Worm (Caenorhabditis elegans) whole organism, L1 larva: ENCODE data around the gene gst-1.

Experiments
- F16B12.6 ChIP-seq: fragments of 150-350 bp; optimal IDR thresholded peaks from 2 replicates; lab custom pipeline; 2014; ENCODE audit warnings: missing biosample characterization, missing genetic modification characterization
- Y116A8C.19 ChIP-seq: sonication (generic microtip); optimal IDR thresholded peaks from 2 replicates; lab custom pipeline; 2016; ENCODE audit warnings: missing compliant biosample characterization, missing genetic modification characterization, borderline replicate concordance
- aly-2 ChIP-seq: fragments of 150-350 bp; optimal IDR thresholded peaks from 2 replicates; lab custom pipeline; 2014; ENCODE audit warnings: missing biosample characterization, missing genetic modification characterization
- ama-1 ChIP-seq: fragments of 150-350 bp; optimal IDR thresholded peaks from 2 replicates; lab custom pipeline; 2014
- blmp-1 ChIP-seq: fragments of 150-350 bp; optimal IDR thresholded peaks from 2 replicates; lab custom pipeline; 2014; ENCODE audit warnings: missing biosample characterization, missing genetic modification characterization
- ceh-63 ChIP-seq: fragments of 200-800 bp; sonication (Bioruptor generic); optimal IDR thresholded peaks from 2 replicates; lab custom pipeline; 2018; ENCODE audit warnings: mild to moderate bottlenecking, missing genetic modification characterization, missing compliant biosample characterization
- ceh-82 ChIP-seq, 3 experiments: fragments of 150-350 bp in 1 of 3; sonication (generic microtip) in 2 of 3; optimal IDR thresholded peaks; 2 replicates each; lab custom pipeline; 2014 to 2017; ENCODE audit warnings: missing biosample characterization in 3 of 3, missing genetic modification characterization in 3 of 3
- ceh-88 ChIP-seq: fragments of 200-800 bp; sonication (Bioruptor generic); IDR thresholded peaks from 2 replicates; pipeline ENCODE4 v1.3.6; 2022; ENCODE audit warnings: missing genetic modification characterization, missing compliant biosample characterization
- ceh-90 ChIP-seq: sonication (generic microtip); optimal IDR thresholded peaks from 2 replicates; lab custom pipeline; 2016; ENCODE audit warnings: missing genetic modification characterization, missing compliant biosample characterization
- ces-1 ChIP-seq: fragments of 150-350 bp; optimal IDR thresholded peaks from 2 replicates; lab custom pipeline; 2014; ENCODE audit warnings: missing biosample characterization, missing genetic modification reagents, missing genetic modification characterization
- dpl-1 ChIP-seq, 3 experiments: fragments of 150-350 bp in 2 of 3; sonication (generic microtip) in 1 of 3; optimal IDR thresholded peaks; 2 replicates each; lab custom pipeline; 2014 to 2017; ENCODE audit warnings: missing biosample characterization in 3 of 3, missing genetic modification characterization in 3 of 3, missing genetic modification reagents in 3 of 3
- egl-13 ChIP-seq: sonication (generic microtip); optimal IDR thresholded peaks from 2 replicates; lab custom pipeline; 2016; ENCODE audit warnings: missing genotype, missing genetic modification reagents, missing genetic modification characterization, missing compliant biosample characterization
- egl-27 ChIP-seq, 2 experiments: fragments of 150-350 bp in 1 of 2; sonication (generic microtip); optimal IDR thresholded peaks; 3 replicates each; lab custom pipeline; 2017 to 2018; ENCODE audit warnings: missing biosample characterization in 2 of 2, missing genetic modification characterization in 2 of 2, missing genetic modification reagents in 2 of 2
- fkh-10 ChIP-seq: sonication (generic microtip); optimal IDR thresholded peaks from 2 replicates; lab custom pipeline; 2017; ENCODE audit warnings: missing biosample characterization, missing genetic modification reagents, missing genetic modification characterization
- fkh-8 ChIP-seq: sonication (generic microtip); optimal IDR thresholded peaks from 2 replicates; lab custom pipeline; 2016; ENCODE audit warnings: mild to moderate bottlenecking, missing genetic modification characterization, missing compliant biosample characterization
- grh-1 ChIP-seq: fragments of 200-800 bp; sonication (Bioruptor generic); IDR thresholded peaks from 2 replicates; pipeline ENCODE4 v1.3.6; 2022; ENCODE audit warnings: missing genetic modification reagents, missing genetic modification characterization, missing compliant biosample characterization
- hlh-17 ChIP-seq: fragments of 200-800 bp; sonication (Bioruptor generic); optimal IDR thresholded peaks from 2 replicates; lab custom pipeline; 2018; ENCODE audit warnings: missing genetic modification characterization, mild to moderate bottlenecking, missing compliant biosample characterization, moderate library complexity, borderline replicate concordance
- hpl-2 ChIP-seq: fragments of 150-350 bp; optimal IDR thresholded peaks from 2 replicates; lab custom pipeline; 2014; ENCODE audit warnings: missing biosample characterization, missing genetic modification reagents, missing genetic modification characterization
- isw-1 ChIP-seq: fragments of 200-800 bp; sonication (Bioruptor generic); IDR thresholded peaks from 2 replicates; pipeline ENCODE4 v1.3.6; 2022; ENCODE audit warnings: missing genetic modification characterization, missing compliant biosample characterization
- jun-1 ChIP-seq: fragments of 150-350 bp; optimal IDR thresholded peaks from 2 replicates; lab custom pipeline; 2014; ENCODE audit warnings: missing biosample characterization, missing genetic modification reagents, missing genetic modification characterization
- lin-13 ChIP-seq: fragments of 150-350 bp; optimal IDR thresholded peaks from 2 replicates; lab custom pipeline; 2014; ENCODE audit warnings: missing biosample characterization, missing genetic modification reagents, missing genetic modification characterization
- lin-14 ChIP-seq: fragments of 200-800 bp; sonication (Bioruptor generic); optimal IDR thresholded peaks from 2 replicates; lab custom pipeline; 2018; ENCODE audit warnings: mild to moderate bottlenecking, missing genetic modification characterization, moderate library complexity, missing compliant biosample characterization
- lin-15B ChIP-seq: fragments of 150-350 bp; sonication (generic microtip); optimal IDR thresholded peaks from 3 replicates; lab custom pipeline; 2014; ENCODE audit warnings: missing biosample characterization, missing genetic modification characterization
- lir-3 ChIP-seq: sonication (generic microtip); optimal IDR thresholded peaks from 2 replicates; lab custom pipeline; 2016; ENCODE audit warnings: mild to moderate bottlenecking, missing genetic modification characterization, moderate library complexity, missing compliant biosample characterization; ENCODE audit not compliant: poor library complexity
- lsy-2 ChIP-seq, 2 experiments: fragments of 150-350 bp; optimal IDR thresholded peaks; 2 replicates each; lab custom pipeline; 2014; ENCODE audit warnings: missing biosample characterization in 2 of 2, missing genetic modification characterization in 2 of 2
- mdl-1 ChIP-seq, 2 experiments: fragments of 150-350 bp; optimal IDR thresholded peaks; 2 replicates each; lab custom pipeline; 2014 to 2017; ENCODE audit warnings: missing biosample characterization in 2 of 2, missing genetic modification characterization in 2 of 2, inconsistent platforms in 1 of 2
- mep-1 ChIP-seq: fragments of 150-350 bp; optimal IDR thresholded peaks from 2 replicates; lab custom pipeline; 2014; ENCODE audit warnings: missing biosample characterization, missing genetic modification characterization
- nhr-12 ChIP-seq: sonication (generic microtip); optimal IDR thresholded peaks from 2 replicates; lab custom pipeline; 2017; ENCODE audit warnings: missing biosample characterization, missing genetic modification characterization
- nhr-19 ChIP-seq: fragments of 200-800 bp; sonication (Bioruptor generic); conservative IDR thresholded peaks from 2 replicates; pipeline ENCODE4 v1.3.6; 2022; ENCODE audit warnings: missing genetic modification characterization, missing compliant biosample characterization
- nhr-20 ChIP-seq: sonication (generic microtip); optimal IDR thresholded peaks from 2 replicates; lab custom pipeline; 2016; ENCODE audit warnings: mild to moderate bottlenecking, missing genetic modification characterization, missing compliant biosample characterization
- nhr-28 ChIP-seq: fragments of 150-350 bp; optimal IDR thresholded peaks from 2 replicates; lab custom pipeline; 2014; ENCODE audit warnings: missing biosample characterization, missing genetic modification characterization
- nhr-47 ChIP-seq: sonication (generic microtip); optimal IDR thresholded peaks from 2 replicates; lab custom pipeline; 2016; ENCODE audit warnings: mild to moderate bottlenecking, missing genetic modification characterization, moderate library complexity, missing compliant biosample characterization
- nhr-71 ChIP-seq: sonication (generic microtip); optimal IDR thresholded peaks from 2 replicates; lab custom pipeline; 2016; ENCODE audit warnings: mild to moderate bottlenecking, missing genetic modification characterization, moderate library complexity, missing compliant biosample characterization
- nhr-77 ChIP-seq: fragments of 150-350 bp; optimal IDR thresholded peaks from 2 replicates; lab custom pipeline; 2014; ENCODE audit warnings: missing biosample characterization, missing genetic modification characterization
- nhr-84 ChIP-seq: sonication (generic microtip); optimal IDR thresholded peaks from 2 replicates; lab custom pipeline; 2017; ENCODE audit warnings: missing biosample characterization, missing genetic modification characterization
- nhr-85 ChIP-seq: sonication (generic microtip); peaks from one replicate; lab custom pipeline; 2016; ENCODE audit warnings: missing genetic modification characterization, inconsistent platforms, missing compliant biosample characterization
- nhr-90 ChIP-seq: sonication (generic microtip); optimal IDR thresholded peaks from 2 replicates; lab custom pipeline; 2016; ENCODE audit warnings: mild to moderate bottlenecking, missing genetic modification characterization, missing compliant biosample characterization; ENCODE audit not compliant: poor library complexity
- pag-3 ChIP-seq: sonication (generic microtip); optimal IDR thresholded peaks from 2 replicates; lab custom pipeline; 2017; ENCODE audit warnings: missing genetic modification characterization, mild to moderate bottlenecking, missing compliant biosample characterization, antibody characterized with exemption, borderline replicate concordance; ENCODE audit not compliant: insufficient read depth
- skn-1 ChIP-seq: fragments of 150-350 bp; optimal IDR thresholded peaks from 2 replicates; lab custom pipeline; 2014; ENCODE audit warnings: missing biosample characterization, missing genetic modification characterization
- snpc-4 ChIP-seq: fragments of 150-350 bp; optimal IDR thresholded peaks from 2 replicates; lab custom pipeline; 2014; ENCODE audit warnings: missing biosample characterization, missing genetic modification characterization
- snu-23 ChIP-seq: sonication (generic microtip); optimal IDR thresholded peaks from 2 replicates; lab custom pipeline; 2016; ENCODE audit warnings: missing genetic modification characterization, missing compliant biosample characterization
- sptf-1 ChIP-seq: fragments of 150-350 bp; optimal IDR thresholded peaks from 2 replicates; lab custom pipeline; 2014; ENCODE audit warnings: missing biosample characterization, missing genetic modification characterization
- swsn-7 ChIP-seq: sonication (generic microtip); optimal IDR thresholded peaks from 2 replicates; lab custom pipeline; 2016; ENCODE audit warnings: missing genetic modification characterization, missing compliant biosample characterization
- unc-130 ChIP-seq: fragments of 150-350 bp; optimal IDR thresholded peaks from 2 replicates; lab custom pipeline; 2017; ENCODE audit warnings: missing biosample characterization, missing genetic modification characterization, inconsistent platforms
- unc-30 ChIP-seq: sonication (generic microtip); optimal IDR thresholded peaks from 2 replicates; lab custom pipeline; 2017; ENCODE audit warnings: missing biosample characterization, missing genetic modification characterization
- unc-62 ChIP-seq: fragments of 150-350 bp; optimal IDR thresholded peaks from 2 replicates; lab custom pipeline; 2014; ENCODE audit warnings: missing biosample characterization, missing genetic modification reagents, missing genetic modification characterization
- unc-86 ChIP-seq: sonication (generic microtip); optimal IDR thresholded peaks from 2 replicates; lab custom pipeline; 2016; ENCODE audit warnings: missing genetic modification characterization, missing compliant biosample characterization
- unc-98 ChIP-seq: fragments of 200-800 bp; sonication (Bioruptor generic); IDR thresholded peaks from 2 replicates; pipeline ENCODE4 v1.3.6; 2022; ENCODE audit warnings: missing genetic modification characterization, missing compliant biosample characterization
- xbp-1 ChIP-seq: sonication (generic microtip); optimal IDR thresholded peaks from 2 replicates; lab custom pipeline; 2016; ENCODE audit warnings: missing genetic modification characterization, missing compliant biosample characterization
- zag-1 ChIP-seq: fragments of 150-350 bp; optimal IDR thresholded peaks from 2 replicates; lab custom pipeline; 2014; ENCODE audit warnings: missing biosample characterization, missing genetic modification characterization
- zip-4 ChIP-seq: fragments of 200-800 bp; sonication (Bioruptor generic); optimal IDR thresholded peaks from 2 replicates; lab custom pipeline; 2018; ENCODE audit warnings: mild to moderate bottlenecking, missing genetic modification characterization, moderate library complexity, missing compliant biosample characterization
- ztf-11 ChIP-seq, 2 experiments: sonication (generic microtip); optimal IDR thresholded peaks; 2 replicates each; lab custom pipeline; 2016 to 2017; ENCODE audit warnings: missing genetic modification characterization in 2 of 2, missing biosample characterization in 1 of 2, missing compliant biosample characterization in 1 of 2

Gene gst-1

ce11 chrIII:9053740-9054252 lies 5.3 kb upstream of the gst-1 start, which contains the start of gene R107.5 (continued):
- TF ChIP-seq jun-1 (tag; lab: Kevin White, UChicago) (peak; percentile 91), Y116A8C.19 (tag; lab: Kevin White, UChicago) (no peak), F16B12.6 (tag; lab: Kevin White, UChicago) (no peak), nhr-84 (tag; lab: Kevin White, UChicago) (no peak), xbp-1 (tag; lab: Kevin White, UChicago) (peak; percentile 86), nhr-19 (GFP tag; lab: Robert Waterston, UW) (peak; percentile 92), nhr-85 (tag; lab: Kevin White, UChicago) (peak; percentile 98), lsy-2 (tag; optimal IDR thresholded peaks at IDR 0.05; lab: Kevin White, UChicago) (peak; percentile 81 to 90), ces-1 (GFP tag; lab: Kevin White, UChicago) (no peak), nhr-90 (tag; lab: Kevin White, UChicago) (peak; percentile 94), lin-14 (peak; percentile 98), dpl-1 (GFP tag; optimal IDR thresholded peaks at IDR 0.05; lab: Kevin White, UChicago) (peak; percentile 71 to 77 (median 74)), nhr-28 (tag; lab: Kevin White, UChicago) (no peak), isw-1 (GFP tag; lab: Robert Waterston, UW) (peak; percentile 75), unc-30 (tag; lab: Kevin White, UChicago) (no peak), snu-23 (GFP tag; lab: Kevin White, UChicago) (peak; percentile 99), hpl-2 (GFP tag; lab: Kevin White, UChicago) (no peak), skn-1 (peak; percentile 95), nhr-71 (peak; percentile 98), aly-2 (tag; lab: Kevin White, UChicago) (peak; percentile 54), pag-3 (tag; lab: Kevin White, UChicago) (peak; percentile 27), unc-130 (tag; lab: Kevin White, UChicago) (peak; percentile 97), unc-86 (tag; lab: Kevin White, UChicago) (peak; percentile 83), zag-1 (no peak), unc-98 (GFP tag; lab: Robert Waterston, UW) (peak; percentile 54; the same call in 1 of the 2 replicates), mep-1 (tag; lab: Kevin White, UChicago) (peak; percentile 94), swsn-7 (peak; percentile 97), fkh-8 (tag; lab: Kevin White, UChicago) (peak; percentile 99), lin-13 (GFP tag; lab: Kevin White, UChicago) (peak; percentile 89), fkh-10 (GFP tag; lab: Kevin White, UChicago) (peak; percentile 4), ceh-82 (tag; optimal IDR thresholded peaks at IDR 0.05; lab: Kevin White, UChicago) (peak; percentile 66 to 88 (median 88)), nhr-20 (peak; percentile 98), zip-4 (GFP tag; lab: Kevin White, UChicago) (peak; percentile 76), grh-1 (GFP tag; lab: Robert Waterston, UW) (peak; percentile 91), ztf-11 (tag; optimal IDR thresholded peaks at IDR 0.05; lab: Kevin White, UChicago) (peak in 1 of 2 experiments; percentile 65), lin-15B (tag; lab: Kevin White, UChicago) (peak; percentile 40), mdl-1 (tag; optimal IDR thresholded peaks at IDR 0.05; lab: Kevin White, UChicago) (peak; percentile 83 to 99), ceh-88 (GFP tag; lab: Robert Waterston, UW) (peak; percentile 84), egl-27 (tag; optimal IDR thresholded peaks at IDR 0.05; lab: Kevin White, UChicago) (peak; percentile 17 to 61), ceh-90 (no peak), nhr-77 (tag; lab: Kevin White, UChicago) (peak; percentile 68), nhr-12 (tag; lab: Kevin White, UChicago) (no peak), unc-62 (no peak), lir-3 (tag; lab: Kevin White, UChicago) (peak; percentile 49), blmp-1 (tag; lab: Kevin White, UChicago) (peak; percentile 98), egl-13 (tag; lab: Kevin White, UChicago) (peak; percentile 73), nhr-47 (tag; lab: Kevin White, UChicago) (peak; percentile 95), ceh-63 (GFP tag; lab: Kevin White, UChicago) (peak; percentile 55), hlh-17 (no peak), sptf-1 (tag; lab: Kevin White, UChicago) (no peak), snpc-4 (tag; lab: Kevin White, UChicago) (peak; percentile 65), ama-1 (lab: Kevin White, UChicago) (no peak)
